Fruit fly (Drosophila melanogaster): ENCODE data around the gene Arp6.

Arp6 gene

dm6 chrX:15701047-15701446, 35.9 kb downstream of the Arp6 start, which contains the start of gene CG9240:
TSS of gene CG9240 (minus strand) at chrX:15701259.
- no peak for TF ChIP-seq CTCF (optimal IDR thresholded peaks at IDR 0.05)
- TF ChIP-seq CG8478 (optimal IDR thresholded peaks at IDR 0.05) = no peak

dm6 chrX:15697581-15698208, 39.2 kb downstream of the Arp6 start:
- TF ChIP-seq CTCF (optimal IDR thresholded peaks at IDR 0.05) (no peak), CG8478 (optimal IDR thresholded peaks at IDR 0.05) (no peak)

dm6 chrX:15696854-15697540, 39.9 kb downstream of the Arp6 start, which contains the start of gene CG8128:
TSS of gene CG8128 (plus strand) at chrX:15697494.
- no peak for TF ChIP-seq CTCF (optimal IDR thresholded peaks at IDR 0.05)
- no peak for TF ChIP-seq CG8478 (optimal IDR thresholded peaks at IDR 0.05)

dm6 chrX:15688757-15689156, 48.2 kb downstream of the Arp6 start, which contains the start of gene CG15599:
TSS of gene CG15599 (minus strand) at chrX:15688857.
- TF ChIP-seq CG8478 (optimal IDR thresholded peaks at IDR 0.05) (no peak), CTCF (optimal IDR thresholded peaks at IDR 0.05) (no peak)

Measured in S2 (cell line).